Worm (Caenorhabditis elegans) whole organism, young adult: Measurements from ENCODE around the gene F49F1.14.

ENCODE experiments used
- die-1 ChIP-seq: sonication (generic microtip); optimal IDR thresholded peaks from 2 replicates; lab custom pipeline; 2016; ENCODE audit warnings: missing genotype, mild to moderate bottlenecking, missing genetic modification characterization, missing compliant biosample characterization
- him-1 ChIP-seq: sonication (generic microtip); optimal IDR thresholded peaks from 2 replicates; lab custom pipeline; 2016; ENCODE audit warnings: missing genotype, missing genetic modification reagents, missing genetic modification characterization, missing compliant biosample characterization
- madf-8 ChIP-seq: fragments of 200-800 bp; sonication (Bioruptor generic); conservative IDR thresholded peaks from 2 replicates; pipeline ENCODE4 v1.3.6; 2022; ENCODE audit warnings: missing genetic modification reagents, missing genetic modification characterization, missing compliant biosample characterization
- nhr-90 ChIP-seq: sonication (generic microtip); optimal IDR thresholded peaks from 2 replicates; lab custom pipeline; 2016; ENCODE audit warnings: missing genotype, mild to moderate bottlenecking, missing genetic modification characterization, missing compliant biosample characterization

DNA sequence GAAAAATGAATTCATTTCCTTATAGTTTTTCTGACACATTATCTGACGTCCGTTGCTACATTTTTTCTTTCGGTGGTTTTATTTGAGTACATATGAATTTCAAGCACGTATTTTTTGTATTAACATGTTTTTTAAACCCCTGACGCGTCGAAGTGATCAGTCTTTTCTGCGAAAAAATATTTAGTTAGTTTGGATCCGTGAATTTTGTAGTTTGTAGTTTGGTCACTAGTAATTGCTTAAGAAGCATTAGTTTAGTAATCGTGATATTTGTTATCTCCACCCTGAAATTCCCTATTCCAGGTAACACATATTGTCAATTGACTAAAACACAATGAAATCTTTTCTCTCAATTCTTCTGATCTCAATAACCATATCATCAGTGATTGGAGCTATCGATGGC is 3.5 kb downstream of the F49F1.14 start, which contains the start of gene C35B1.7:
- TF ChIP-seq nhr-90 (tag; lab: Kevin White, UChicago) (no peak), him-1 (no peak), madf-8 (GFP tag; lab: Robert Waterston, UW) (no peak), die-1 (tag; lab: Kevin White, UChicago) (no peak)
